Worm (Caenorhabditis elegans) whole organism, L4 larva: ENCODE results near the gene dmd-10.

ENCODE experiments used
- Y75B8A.6 ChIP-seq: fragments of 200-800 bp; sonication (Bioruptor generic); IDR thresholded peaks from 2 replicates; pipeline ENCODE4 v1.3.6; 2022; ENCODE audit warnings: missing genetic modification reagents, missing genetic modification characterization, missing compliant biosample characterization
- ama-1 ChIP-seq: fragments of 150-350 bp; optimal IDR thresholded peaks from 2 replicates; lab custom pipeline; 2014; ENCODE audit warnings: inconsistent platforms, mixed read lengths
- daf-16 ChIP-seq, 3 experiments: sonication (generic microtip); optimal IDR thresholded peaks; 2 replicates each; lab custom pipeline; 2016 to 2017; ENCODE audit warnings: missing genetic modification characterization in 3 of 3, missing genetic modification reagents in 3 of 3, mild to moderate bottlenecking in 2 of 3, missing compliant biosample characterization in 2 of 3, missing biosample characterization in 1 of 3, moderate library complexity in 1 of 3
- dmd-6 ChIP-seq: fragments of 200-800 bp; sonication (Bioruptor generic); IDR thresholded peaks from 2 replicates; pipeline ENCODE4 v1.3.6; 2022; ENCODE audit warnings: missing genetic modification reagents, missing genetic modification characterization, missing compliant biosample characterization
- dpl-1 ChIP-seq: fragments of 150-350 bp; optimal IDR thresholded peaks from 2 replicates; lab custom pipeline; 2014; ENCODE audit warnings: missing biosample characterization, missing genetic modification reagents, missing genetic modification characterization
- duxl-1 ChIP-seq: sonication (generic microtip); optimal IDR thresholded peaks from 2 replicates; lab custom pipeline; 2016; ENCODE audit warnings: mild to moderate bottlenecking, missing genetic modification characterization, moderate library complexity, missing compliant biosample characterization; ENCODE audit not compliant: poor library complexity
- dve-1 ChIP-seq: sonication (generic microtip); optimal IDR thresholded peaks from 2 replicates; lab custom pipeline; 2017; ENCODE audit warnings: antibody characterized with exemption, mild to moderate bottlenecking, missing genetic modification characterization, missing compliant biosample characterization; ENCODE audit not compliant: insufficient read depth
- gei-8 ChIP-seq: fragments of 200-800 bp; sonication (Bioruptor generic); optimal IDR thresholded peaks from 2 replicates; lab custom pipeline; 2018; ENCODE audit warnings: mild to moderate bottlenecking, missing genetic modification characterization, missing compliant biosample characterization
- hif-1 ChIP-seq, 2 experiments: sonication (generic microtip); optimal IDR thresholded peaks; 2 replicates each; lab custom pipeline; 2016 to 2017; ENCODE audit warnings: missing compliant biosample characterization in 2 of 2, missing genetic modification characterization in 2 of 2, missing genetic modification reagents in 2 of 2, missing genotype in 2 of 2, mild to moderate bottlenecking in 1 of 2
- hlh-11 ChIP-seq: fragments of 200-800 bp; sonication (Bioruptor generic); optimal IDR thresholded peaks from 2 replicates; lab custom pipeline; 2018; ENCODE audit warnings: mild to moderate bottlenecking, missing genetic modification characterization, missing compliant biosample characterization
- hmg-1.1 ChIP-seq: fragments of 200-800 bp; sonication (Bioruptor generic); IDR thresholded peaks from 2 replicates; pipeline ENCODE4 v1.3.6; 2022; ENCODE audit warnings: missing genetic modification reagents, missing genetic modification characterization, missing compliant biosample characterization
- jun-1 ChIP-seq: fragments of 150-350 bp; optimal IDR thresholded peaks from 2 replicates; lab custom pipeline; 2014; ENCODE audit warnings: missing biosample characterization, missing genetic modification reagents, missing genetic modification characterization
- lin-29 ChIP-seq: fragments of 200-800 bp; sonication (Bioruptor generic); IDR thresholded peaks from 2 replicates; pipeline ENCODE4 v1.3.6; 2022; ENCODE audit warnings: missing genetic modification reagents, missing genetic modification characterization, missing compliant biosample characterization
- lin-39 ChIP-seq: fragments of 150-350 bp; optimal IDR thresholded peaks from 2 replicates; lab custom pipeline; 2014; ENCODE audit warnings: missing biosample characterization, missing genetic modification reagents, missing genetic modification characterization
- lir-3 ChIP-seq: sonication (generic microtip); optimal IDR thresholded peaks from 2 replicates; lab custom pipeline; 2016; ENCODE audit warnings: mild to moderate bottlenecking, missing genetic modification characterization, missing compliant biosample characterization
- lsy-2 ChIP-seq, 2 experiments: fragments of 150-350 bp in 1 of 2; sonication (generic microtip) in 1 of 2; optimal IDR thresholded peaks; 2 replicates each; lab custom pipeline; 2014 to 2017; ENCODE audit warnings: missing biosample characterization in 2 of 2, missing genetic modification characterization in 2 of 2
- madf-5 ChIP-seq, 2 experiments: fragments of 200-800 bp; sonication (Bioruptor generic); IDR thresholded peaks; 2 replicates each; pipeline ENCODE4 v1.3.6; 2022; ENCODE audit warnings: missing compliant biosample characterization in 2 of 2, missing genetic modification characterization in 2 of 2
- madf-9 ChIP-seq: fragments of 200-800 bp; sonication (Bioruptor generic); conservative IDR thresholded peaks from 2 replicates; pipeline ENCODE4 v1.3.6; 2022; ENCODE audit warnings: missing genetic modification reagents, missing genetic modification characterization, missing compliant biosample characterization
- mdl-1 ChIP-seq, 2 experiments: fragments of 150-350 bp in 1 of 2; sonication (generic microtip) in 1 of 2; optimal IDR thresholded peaks; 2 replicates each; lab custom pipeline; 2014 to 2017; ENCODE audit warnings: missing biosample characterization in 2 of 2, missing genetic modification characterization in 2 of 2
- nhr-10 ChIP-seq: fragments of 150-350 bp; optimal IDR thresholded peaks from 2 replicates; lab custom pipeline; 2014; ENCODE audit warnings: missing biosample characterization, missing genetic modification characterization
- nhr-102 ChIP-seq: sonication (generic microtip); optimal IDR thresholded peaks from 2 replicates; lab custom pipeline; 2016; ENCODE audit warnings: mild to moderate bottlenecking, missing genetic modification characterization, moderate library complexity, missing compliant biosample characterization
- nhr-111 ChIP-seq: fragments of 200-800 bp; sonication (Bioruptor generic); optimal IDR thresholded peaks from 2 replicates; lab custom pipeline; 2018; ENCODE audit warnings: mild to moderate bottlenecking, missing genetic modification characterization, missing compliant biosample characterization
- nhr-237 ChIP-seq: sonication (generic microtip); optimal IDR thresholded peaks from 2 replicates; lab custom pipeline; 2017; ENCODE audit warnings: missing biosample characterization, missing genetic modification characterization
- nhr-28 ChIP-seq: fragments of 150-350 bp; optimal IDR thresholded peaks from 2 replicates; lab custom pipeline; 2014; ENCODE audit warnings: missing biosample characterization, missing genetic modification characterization
- nhr-41 ChIP-seq: fragments of 200-800 bp; sonication (Bioruptor generic); IDR thresholded peaks from 2 replicates; pipeline ENCODE4 v1.3.6; 2022; ENCODE audit warnings: missing genetic modification reagents, missing genetic modification characterization, missing compliant biosample characterization
- nhr-42 ChIP-seq: fragments of 200-800 bp; sonication (Bioruptor generic); IDR thresholded peaks from 2 replicates; pipeline ENCODE4 v1.3.6; 2022; ENCODE audit warnings: missing genetic modification characterization, missing compliant biosample characterization
- nhr-48 ChIP-seq: sonication (generic microtip); optimal IDR thresholded peaks from 2 replicates; lab custom pipeline; 2016; ENCODE audit warnings: mild to moderate bottlenecking, missing genetic modification characterization, missing compliant biosample characterization
- nhr-6 ChIP-seq: fragments of 150-350 bp; optimal IDR thresholded peaks from 2 replicates; lab custom pipeline; 2014; ENCODE audit warnings: missing biosample characterization, missing genetic modification characterization
- nhr-76 ChIP-seq: fragments of 150-350 bp; optimal IDR thresholded peaks from 2 replicates; lab custom pipeline; 2014; ENCODE audit warnings: missing biosample characterization, missing genetic modification characterization
- nhr-77 ChIP-seq: fragments of 150-350 bp; optimal IDR thresholded peaks from 2 replicates; lab custom pipeline; 2014; ENCODE audit warnings: missing biosample characterization, missing genetic modification characterization
- php-3 ChIP-seq: fragments of 200-800 bp; sonication (Bioruptor generic); IDR thresholded peaks from 2 replicates; pipeline ENCODE4 v1.3.6; 2022; ENCODE audit warnings: missing genetic modification reagents, missing genetic modification characterization, missing compliant biosample characterization
- pqm-1 ChIP-seq: sonication (generic microtip); optimal IDR thresholded peaks from 2 replicates; lab custom pipeline; 2017; ENCODE audit warnings: missing biosample characterization, missing genetic modification characterization
- sdz-12 ChIP-seq: fragments of 200-800 bp; sonication (Bioruptor generic); optimal IDR thresholded peaks from 2 replicates; lab custom pipeline; 2018; ENCODE audit warnings: mild to moderate bottlenecking, missing genetic modification characterization, missing compliant biosample characterization
- tag-97 ChIP-seq: fragments of 200-800 bp; sonication (Bioruptor generic); IDR thresholded peaks from 2 replicates; pipeline ENCODE4 v1.3.6; 2022; ENCODE audit warnings: missing genetic modification characterization, missing compliant biosample characterization
- tra-1 ChIP-seq: fragments of 200-800 bp; sonication (Bioruptor generic); IDR thresholded peaks from 2 replicates; pipeline ENCODE4 v1.3.6; 2022; ENCODE audit warnings: missing genetic modification reagents, missing genetic modification characterization, missing compliant biosample characterization
- unc-130 ChIP-seq: sonication (generic microtip); optimal IDR thresholded peaks from 2 replicates; lab custom pipeline; 2016; ENCODE audit warnings: missing genetic modification reagents, missing genetic modification characterization, missing compliant biosample characterization
- unc-62 ChIP-seq, 3 experiments: fragments of 150-350 bp in 1 of 3; sonication (generic microtip); optimal IDR thresholded peaks in 2 of 3; peaks in 1 of 3; 1 replicate in 1 of 3; 2 replicates in 2 of 3; lab custom pipeline; 2014 to 2017; ENCODE audit warnings: missing biosample characterization in 3 of 3, missing genetic modification characterization in 3 of 3, missing genetic modification reagents in 3 of 3, missing genotype in 1 of 3
- zfp-3 ChIP-seq: fragments of 200-800 bp; sonication (Bioruptor generic); conservative IDR thresholded peaks from 2 replicates; pipeline ENCODE4 v1.3.6; 2022; ENCODE audit warnings: missing genetic modification reagents, missing genetic modification characterization, missing compliant biosample characterization
- zip-11 ChIP-seq: fragments of 200-800 bp; sonication (Bioruptor generic); IDR thresholded peaks from 2 replicates; pipeline ENCODE4 v1.3.6; 2022; ENCODE audit warnings: missing genetic modification characterization, missing compliant biosample characterization

dmd-10 gene

ce11 chrV:13265628-13266027, 29.2 kb upstream of the dmd-10 start:
- TF ChIP-seq nhr-102 (tag; lab: Kevin White, UChicago): no peak
- no peak for TF ChIP-seq nhr-76 (tag; lab: Kevin White, UChicago)
- no peak for TF ChIP-seq tag-97 (GFP tag; lab: Robert Waterston, UW)
- no peak for TF ChIP-seq nhr-237 (tag; lab: Kevin White, UChicago)
- TF ChIP-seq nhr-111 (GFP tag; lab: Kevin White, UChicago): no peak
- TF ChIP-seq sdz-12 (GFP tag; lab: Kevin White, UChicago): no peak
- no peak for TF ChIP-seq gei-8
- TF ChIP-seq lir-3 (tag; lab: Kevin White, UChicago): no peak
- no peak for TF ChIP-seq madf-9 (GFP tag; lab: Robert Waterston, UW)
- no peak for TF ChIP-seq madf-5 (GFP tag; IDR thresholded peaks at IDR 0.05; lab: Robert Waterston, UW)
- TF ChIP-seq unc-130 (GFP tag; lab: Kevin White, UChicago): no peak
- TF ChIP-seq duxl-1: no peak
- no peak for TF ChIP-seq lin-29
- TF ChIP-seq nhr-41 (GFP tag; lab: Robert Waterston, UW): no peak
- no peak for TF ChIP-seq nhr-10 (tag; lab: Kevin White, UChicago)

ce11 chrV:13264245-13264644, 27.8 kb upstream of the dmd-10 start, which contains the start of gene zip-5:
Gene zip-5 (plus strand): TSS chrV:13264545.
- no peak for TF ChIP-seq zfp-3 (GFP tag; lab: Robert Waterston, UW)

ce11 chrV:13262781-13263318, 26.4 kb upstream of the dmd-10 start:
- TF ChIP-seq zfp-3 (GFP tag; lab: Robert Waterston, UW) (0 out of 2 replicates have a peak, but pooled peaks have one; percentile 25), nhr-6 (peak; percentile 86), nhr-42 (0 out of 2 replicates have a peak, but pooled peaks have one; percentile 24), daf-16 (GFP tag; optimal IDR thresholded peaks at IDR 0.05; lab: Kevin White, UChicago) (no peak), daf-16 (tag; optimal IDR thresholded peaks at IDR 0.05; lab: Kevin White, UChicago) (peak; percentile 93), unc-62 (GFP tag; optimal IDR thresholded peaks at IDR 0.05 in 1 of 2; lab: Kevin White, UChicago) (peak in 1 of 2 experiments; percentile 74), unc-62 (tag; optimal IDR thresholded peaks at IDR 0.05; lab: Kevin White, UChicago) (no peak), dve-1 (tag; lab: Kevin White, UChicago) (peak; percentile 47), ama-1 (no peak), mdl-1 (tag; optimal IDR thresholded peaks at IDR 0.05; lab: Kevin White, UChicago) (peak in 1 of 2 experiments; percentile 38), tra-1 (GFP tag; lab: Robert Waterston, UW) (0 out of 2 replicates have a peak, but pooled peaks have one; percentile 45), nhr-77 (tag; lab: Kevin White, UChicago) (peak; percentile 32), hlh-11 (tag; lab: Kevin White, UChicago) (peak; percentile 76), nhr-48 (tag; lab: Kevin White, UChicago) (peak; percentile 76), nhr-28 (tag; lab: Kevin White, UChicago) (peak; percentile 71), hmg-1.1 (0 out of 2 replicates have a peak, but pooled peaks have one; percentile 16), php-3 (GFP tag; lab: Robert Waterston, UW) (peak; percentile 71), jun-1 (tag; lab: Kevin White, UChicago) (no peak), lin-29 (no peak), dmd-6 (GFP tag; lab: Robert Waterston, UW) (peak; percentile 92), lin-39 (tag; lab: Kevin White, UChicago) (no peak), hif-1 (tag; optimal IDR thresholded peaks at IDR 0.05; lab: Kevin White, UChicago) (peak in 1 of 2 experiments; percentile 72), sdz-12 (GFP tag; lab: Kevin White, UChicago) (no peak), zip-11 (GFP tag; lab: Robert Waterston, UW) (no peak), nhr-102 (tag; lab: Kevin White, UChicago) (peak; percentile 23), lsy-2 (tag; optimal IDR thresholded peaks at IDR 0.05; lab: Kevin White, UChicago) (peak in 1 of 2 experiments; percentile 3), Y75B8A.6 (no peak), pqm-1 (tag; lab: Kevin White, UChicago) (peak; percentile 51), dpl-1 (no peak)
